Worm (Caenorhabditis elegans) whole organism, L4 larva: Measurements from ENCODE around the gene mig-23.

ENCODE experiments used
- F26F4.8 ChIP-seq: fragments of 200-800 bp; sonication (Bioruptor generic); conservative IDR thresholded peaks from 2 replicates; pipeline ENCODE4 v1.3.6; 2022; ENCODE audit warnings: missing genetic modification characterization, missing compliant biosample characterization
- F49E8.2 ChIP-seq: sonication (generic microtip); optimal IDR thresholded peaks from 2 replicates; lab custom pipeline; 2016; ENCODE audit warnings: missing compliant biosample characterization, mild to moderate bottlenecking, missing genetic modification characterization, borderline replicate concordance
- T20F7.1 ChIP-seq: fragments of 200-800 bp; sonication (Bioruptor generic); optimal IDR thresholded peaks from 2 replicates; lab custom pipeline; 2018; ENCODE audit warnings: mild to moderate bottlenecking, missing genetic modification characterization, missing compliant biosample characterization
- T26A8.4 ChIP-seq: fragments of 200-800 bp; sonication (Bioruptor generic); IDR thresholded peaks from 2 replicates; pipeline ENCODE4 v1.3.6; 2022; ENCODE audit warnings: missing genetic modification characterization, missing compliant biosample characterization
- Y75B8A.6 ChIP-seq: fragments of 200-800 bp; sonication (Bioruptor generic); IDR thresholded peaks from 2 replicates; pipeline ENCODE4 v1.3.6; 2022; ENCODE audit warnings: missing genetic modification reagents, missing genetic modification characterization, missing compliant biosample characterization
- aha-1 ChIP-seq: fragments of 150-350 bp; peaks from one replicate; lab custom pipeline; 2014; ENCODE audit warnings: missing biosample characterization, missing genetic modification characterization
- attf-4 ChIP-seq: sonication (generic microtip); optimal IDR thresholded peaks from 3 replicates; lab custom pipeline; 2017; ENCODE audit warnings: missing biosample characterization, missing genetic modification characterization
- ceh-20 ChIP-seq: fragments of 200-800 bp; sonication (Bioruptor generic); IDR thresholded peaks from 2 replicates; pipeline ENCODE4 v1.3.6; 2022; ENCODE audit warnings: missing genetic modification reagents, missing genetic modification characterization, missing compliant biosample characterization
- ceh-32 ChIP-seq: sonication (generic microtip); optimal IDR thresholded peaks from 2 replicates; lab custom pipeline; 2016; ENCODE audit warnings: mild to moderate bottlenecking, missing genetic modification characterization, missing compliant biosample characterization; ENCODE audit not compliant: poor library complexity
- ceh-44 ChIP-seq: fragments of 200-800 bp; sonication (Bioruptor generic); IDR thresholded peaks from 2 replicates; pipeline ENCODE4 v1.3.6; 2022; ENCODE audit warnings: missing genetic modification reagents, missing genetic modification characterization, missing compliant biosample characterization
- ceh-62 ChIP-seq: sonication (generic microtip); optimal IDR thresholded peaks from 2 replicates; lab custom pipeline; 2017; ENCODE audit warnings: missing biosample characterization, missing genetic modification characterization
- cey-2 ChIP-seq: sonication (generic microtip); optimal IDR thresholded peaks from 3 replicates; lab custom pipeline; 2017; ENCODE audit warnings: missing genetic modification characterization, mild to moderate bottlenecking, missing compliant biosample characterization, antibody characterized with exemption, borderline replicate concordance; ENCODE audit not compliant: insufficient read depth
- daf-19 ChIP-seq: fragments of 200-800 bp; sonication (Bioruptor generic); conservative IDR thresholded peaks from 2 replicates; pipeline ENCODE4 v1.3.6; 2022; ENCODE audit warnings: missing genetic modification characterization, missing compliant biosample characterization
- dpl-1 ChIP-seq: fragments of 150-350 bp; optimal IDR thresholded peaks from 2 replicates; lab custom pipeline; 2014; ENCODE audit warnings: missing biosample characterization, missing genetic modification reagents, missing genetic modification characterization
- dve-1 ChIP-seq: sonication (generic microtip); optimal IDR thresholded peaks from 2 replicates; lab custom pipeline; 2017; ENCODE audit warnings: antibody characterized with exemption, mild to moderate bottlenecking, missing genetic modification characterization, missing compliant biosample characterization; ENCODE audit not compliant: insufficient read depth
- egl-27 ChIP-seq: sonication (generic microtip); optimal IDR thresholded peaks from 3 replicates; lab custom pipeline; 2017; ENCODE audit warnings: missing biosample characterization, missing genetic modification reagents, missing genetic modification characterization
- fkh-10 ChIP-seq: fragments of 150-350 bp; optimal IDR thresholded peaks from 2 replicates; lab custom pipeline; 2014; ENCODE audit warnings: missing biosample characterization, missing genetic modification reagents, missing genetic modification characterization
- gei-8 ChIP-seq: fragments of 200-800 bp; sonication (Bioruptor generic); optimal IDR thresholded peaks from 2 replicates; lab custom pipeline; 2018; ENCODE audit warnings: mild to moderate bottlenecking, missing genetic modification characterization, missing compliant biosample characterization
- hlh-11 ChIP-seq: fragments of 200-800 bp; sonication (Bioruptor generic); optimal IDR thresholded peaks from 2 replicates; lab custom pipeline; 2018; ENCODE audit warnings: mild to moderate bottlenecking, missing genetic modification characterization, missing compliant biosample characterization
- hmg-1.1 ChIP-seq: fragments of 200-800 bp; sonication (Bioruptor generic); IDR thresholded peaks from 2 replicates; pipeline ENCODE4 v1.3.6; 2022; ENCODE audit warnings: missing genetic modification reagents, missing genetic modification characterization, missing compliant biosample characterization
- lin-1 ChIP-seq: fragments of 200-800 bp; sonication (Bioruptor generic); IDR thresholded peaks from 2 replicates; pipeline ENCODE4 v1.3.6; 2022; ENCODE audit warnings: missing genetic modification reagents, missing genetic modification characterization, missing compliant biosample characterization
- lin-38 ChIP-seq: fragments of 200-800 bp; sonication (Bioruptor generic); IDR thresholded peaks from 2 replicates; pipeline ENCODE4 v1.3.6; 2022; ENCODE audit warnings: missing genetic modification reagents, missing genetic modification characterization, missing compliant biosample characterization
- lin-39 ChIP-seq: fragments of 150-350 bp; optimal IDR thresholded peaks from 2 replicates; lab custom pipeline; 2014; ENCODE audit warnings: missing biosample characterization, missing genetic modification reagents, missing genetic modification characterization
- lsy-2 ChIP-seq, 2 experiments: fragments of 150-350 bp in 1 of 2; sonication (generic microtip) in 1 of 2; optimal IDR thresholded peaks; 2 replicates each; lab custom pipeline; 2014 to 2017; ENCODE audit warnings: missing biosample characterization in 2 of 2, missing genetic modification characterization in 2 of 2
- madf-9 ChIP-seq: fragments of 200-800 bp; sonication (Bioruptor generic); conservative IDR thresholded peaks from 2 replicates; pipeline ENCODE4 v1.3.6; 2022; ENCODE audit warnings: missing genetic modification reagents, missing genetic modification characterization, missing compliant biosample characterization
- mes-2 ChIP-seq: sonication (generic microtip); optimal IDR thresholded peaks from 2 replicates; lab custom pipeline; 2016; ENCODE audit warnings: missing genotype, mild to moderate bottlenecking, missing genetic modification characterization, missing compliant biosample characterization; ENCODE audit not compliant: poor library complexity, severe bottlenecking
- mxl-2 ChIP-seq: fragments of 200-800 bp; sonication (Bioruptor generic); conservative IDR thresholded peaks from 2 replicates; pipeline ENCODE4 v1.3.6; 2022; ENCODE audit warnings: missing genetic modification reagents, missing genetic modification characterization, missing compliant biosample characterization
- nhr-10 ChIP-seq: fragments of 150-350 bp; optimal IDR thresholded peaks from 2 replicates; lab custom pipeline; 2014; ENCODE audit warnings: missing biosample characterization, missing genetic modification characterization
- nhr-102 ChIP-seq: sonication (generic microtip); optimal IDR thresholded peaks from 2 replicates; lab custom pipeline; 2016; ENCODE audit warnings: mild to moderate bottlenecking, missing genetic modification characterization, moderate library complexity, missing compliant biosample characterization
- nhr-28 ChIP-seq: fragments of 150-350 bp; optimal IDR thresholded peaks from 2 replicates; lab custom pipeline; 2014; ENCODE audit warnings: missing biosample characterization, missing genetic modification characterization
- nhr-41 ChIP-seq: fragments of 200-800 bp; sonication (Bioruptor generic); IDR thresholded peaks from 2 replicates; pipeline ENCODE4 v1.3.6; 2022; ENCODE audit warnings: missing genetic modification reagents, missing genetic modification characterization, missing compliant biosample characterization
- nhr-42 ChIP-seq: fragments of 200-800 bp; sonication (Bioruptor generic); IDR thresholded peaks from 2 replicates; pipeline ENCODE4 v1.3.6; 2022; ENCODE audit warnings: missing genetic modification characterization, missing compliant biosample characterization
- nhr-6 ChIP-seq: fragments of 150-350 bp; optimal IDR thresholded peaks from 2 replicates; lab custom pipeline; 2014; ENCODE audit warnings: missing biosample characterization, missing genetic modification characterization
- pqm-1 ChIP-seq: sonication (generic microtip); optimal IDR thresholded peaks from 2 replicates; lab custom pipeline; 2017; ENCODE audit warnings: missing biosample characterization, missing genetic modification characterization
- rbr-2 ChIP-seq: sonication (generic microtip); optimal IDR thresholded peaks from 2 replicates; lab custom pipeline; 2016; ENCODE audit warnings: missing genotype, missing genetic modification characterization, missing compliant biosample characterization
- saeg-2 ChIP-seq: fragments of 200-800 bp; sonication (Bioruptor generic); IDR thresholded peaks from 2 replicates; pipeline ENCODE4 v1.3.6; 2022; ENCODE audit warnings: missing genetic modification reagents, missing genetic modification characterization, missing compliant biosample characterization
- sdz-12 ChIP-seq: fragments of 200-800 bp; sonication (Bioruptor generic); optimal IDR thresholded peaks from 2 replicates; lab custom pipeline; 2018; ENCODE audit warnings: mild to moderate bottlenecking, missing genetic modification characterization, missing compliant biosample characterization
- snpc-1.2 ChIP-seq: fragments of 200-800 bp; sonication (Bioruptor generic); IDR thresholded peaks from 2 replicates; pipeline ENCODE4 v1.3.6; 2022; ENCODE audit warnings: missing genetic modification reagents, missing genetic modification characterization, missing compliant biosample characterization
- spr-1 ChIP-seq: sonication (generic microtip); optimal IDR thresholded peaks from 2 replicates; lab custom pipeline; 2016; ENCODE audit warnings: mild to moderate bottlenecking, missing genetic modification characterization, missing compliant biosample characterization
- spr-3 ChIP-seq: fragments of 200-800 bp; sonication (Bioruptor generic); optimal IDR thresholded peaks from 2 replicates; lab custom pipeline; 2018; ENCODE audit warnings: mild to moderate bottlenecking, missing genetic modification characterization, missing compliant biosample characterization
- tra-1 ChIP-seq: fragments of 200-800 bp; sonication (Bioruptor generic); IDR thresholded peaks from 2 replicates; pipeline ENCODE4 v1.3.6; 2022; ENCODE audit warnings: missing genetic modification reagents, missing genetic modification characterization, missing compliant biosample characterization
- unc-130 ChIP-seq: sonication (generic microtip); optimal IDR thresholded peaks from 2 replicates; lab custom pipeline; 2016; ENCODE audit warnings: missing genetic modification reagents, missing genetic modification characterization, missing compliant biosample characterization
- unc-39 ChIP-seq: sonication (generic microtip); optimal IDR thresholded peaks from 2 replicates; lab custom pipeline; 2017; ENCODE audit warnings: missing biosample characterization, missing genetic modification characterization
- unc-62 ChIP-seq, 3 experiments: fragments of 150-350 bp in 1 of 3; sonication (generic microtip); optimal IDR thresholded peaks in 2 of 3; peaks in 1 of 3; 1 replicate in 1 of 3; 2 replicates in 2 of 3; lab custom pipeline; 2014 to 2017; ENCODE audit warnings: missing biosample characterization in 3 of 3, missing genetic modification characterization in 3 of 3, missing genetic modification reagents in 3 of 3, missing genotype in 1 of 3
- zag-1 ChIP-seq: fragments of 150-350 bp; optimal IDR thresholded peaks from 2 replicates; lab custom pipeline; 2014; ENCODE audit warnings: missing biosample characterization, missing genetic modification characterization
- zfp-2 ChIP-seq: sonication (generic microtip); optimal IDR thresholded peaks from 2 replicates; lab custom pipeline; 2016; ENCODE audit warnings: mild to moderate bottlenecking, missing genetic modification characterization, missing compliant biosample characterization
- zip-11 ChIP-seq: fragments of 200-800 bp; sonication (Bioruptor generic); IDR thresholded peaks from 2 replicates; pipeline ENCODE4 v1.3.6; 2022; ENCODE audit warnings: missing genetic modification characterization, missing compliant biosample characterization
- zip-2 ChIP-seq: fragments of 150-350 bp; optimal IDR thresholded peaks from 2 replicates; lab custom pipeline; 2014; ENCODE audit warnings: missing biosample characterization, missing genetic modification characterization
- ztf-11 ChIP-seq: fragments of 150-350 bp; optimal IDR thresholded peaks from 2 replicates; lab custom pipeline; 2014; ENCODE audit warnings: missing biosample characterization, missing genetic modification characterization
- ztf-7 ChIP-seq: fragments of 150-350 bp; optimal IDR thresholded peaks from 2 replicates; lab custom pipeline; 2014; ENCODE audit warnings: missing biosample characterization, missing genetic modification characterization

mig-23 gene

ce11 chrX:5984581-5985039, 35.9 kb upstream of the mig-23 start, which contains the start of gene klp-13 (continued):
- TF ChIP-seq unc-130 (GFP tag; lab: Kevin White, UChicago) = no peak
- no peak for TF ChIP-seq daf-19 (GFP tag; lab: Robert Waterston, UW)
- no peak for TF ChIP-seq snpc-1.2
- 0 out of 2 replicates have a peak, but pooled peaks have one; percentile 28 for TF ChIP-seq saeg-2 (GFP tag; lab: Robert Waterston, UW)
- peak; percentile 90 for TF ChIP-seq hlh-11 (tag; lab: Kevin White, UChicago)
- peak; percentile 60 for TF ChIP-seq zfp-2 (tag; lab: Kevin White, UChicago)
- no peak for TF ChIP-seq attf-4 (tag; lab: Kevin White, UChicago)
- peak; percentile 84 for TF ChIP-seq mes-2
- TF ChIP-seq fkh-10 (GFP tag; lab: Kevin White, UChicago) = peak; percentile 93
- peak; percentile 89 for TF ChIP-seq hmg-1.1 (GFP tag; lab: Robert Waterston, UW)
- no peak for TF ChIP-seq ceh-62 (tag; lab: Kevin White, UChicago)
- peak in 1 of 2 experiments; percentile 84 for TF ChIP-seq unc-62 (GFP tag; optimal IDR thresholded peaks at IDR 0.05 in 1 of 2; lab: Kevin White, UChicago)
- TF ChIP-seq unc-62 (tag; optimal IDR thresholded peaks at IDR 0.05; lab: Kevin White, UChicago) = no peak
- TF ChIP-seq nhr-28 (tag; lab: Kevin White, UChicago) = peak; percentile 79
- TF ChIP-seq unc-39 = no peak
- TF ChIP-seq nhr-6 (tag; lab: Kevin White, UChicago) = peak; percentile 84
- no peak for TF ChIP-seq nhr-10 (tag; lab: Kevin White, UChicago)
- peak; percentile 9 for TF ChIP-seq cey-2
- TF ChIP-seq nhr-41 (GFP tag; lab: Robert Waterston, UW) = no peak
- no peak for TF ChIP-seq egl-27 (tag; lab: Kevin White, UChicago)
- TF ChIP-seq T20F7.1 (GFP tag; lab: Kevin White, UChicago) = no peak
- no peak for TF ChIP-seq lin-39 (tag; lab: Kevin White, UChicago)
- peak; percentile 21 for TF ChIP-seq pqm-1 (tag; lab: Kevin White, UChicago)
- TF ChIP-seq nhr-42 (GFP tag; lab: Robert Waterston, UW) = peak; percentile 46; the same call in 1 of the 2 replicates
- TF ChIP-seq tra-1 (GFP tag; lab: Robert Waterston, UW) = no peak
- TF ChIP-seq dpl-1 (GFP tag; lab: Kevin White, UChicago) = peak; percentile 88
- TF ChIP-seq zag-1 (tag; lab: Kevin White, UChicago) = peak; percentile 2
- 0 out of 2 replicates have a peak, but pooled peaks have one; percentile 37 for TF ChIP-seq F26F4.8 (GFP tag; lab: Robert Waterston, UW)
- TF ChIP-seq aha-1 (tag; lab: Kevin White, UChicago) = peak; percentile 83
- TF ChIP-seq zip-2 (tag; lab: Kevin White, UChicago) = no peak
- no peak for TF ChIP-seq nhr-102 (tag; lab: Kevin White, UChicago)
- peak; percentile 66; the same call in 1 of the 2 replicates for TF ChIP-seq ceh-20 (GFP tag; lab: Robert Waterston, UW)
- peak; percentile 44 for TF ChIP-seq ztf-7 (tag; lab: Kevin White, UChicago)
- no peak for TF ChIP-seq ceh-32 (tag; lab: Kevin White, UChicago)
- peak; percentile 56; the same call in 1 of the 2 replicates for TF ChIP-seq T26A8.4 (GFP tag; lab: Robert Waterston, UW)
- TF ChIP-seq spr-1 (tag; lab: Kevin White, UChicago) = no peak
- no peak; the same call in 1 of the 2 replicates for TF ChIP-seq lin-38 (GFP tag; lab: Robert Waterston, UW)
- TF ChIP-seq rbr-2 (tag; lab: Kevin White, UChicago) = peak; percentile 85
- TF ChIP-seq ztf-11 = no peak
- TF ChIP-seq lsy-2 (tag; optimal IDR thresholded peaks at IDR 0.05; lab: Kevin White, UChicago) = peak; percentile 7 to 87
- TF ChIP-seq Y75B8A.6 = no peak
- 0 out of 2 replicates have a peak, but pooled peaks have one; percentile 27 for TF ChIP-seq lin-1 (GFP tag; lab: Robert Waterston, UW)
- peak; percentile 68; the same call in 1 of the 2 replicates for TF ChIP-seq madf-9 (GFP tag; lab: Robert Waterston, UW)
- TF ChIP-seq mxl-2 (GFP tag; lab: Robert Waterston, UW) = no peak
- no peak for TF ChIP-seq F49E8.2 (tag; lab: Kevin White, UChicago)
- peak; percentile 88 for TF ChIP-seq dve-1
- TF ChIP-seq ceh-44 = no peak
- no peak for TF ChIP-seq sdz-12 (GFP tag; lab: Kevin White, UChicago)
- no peak for TF ChIP-seq gei-8
- TF ChIP-seq spr-3 (GFP tag; lab: Kevin White, UChicago) = no peak
- no peak for TF ChIP-seq zip-11 (GFP tag; lab: Robert Waterston, UW)
